Fruit fly (Drosophila melanogaster) whole organism, embryonic: ENCODE results near the gene c12.1.
A peak's percentile ranks its signal among the peaks of the same experiment; 100 is the strongest.

Experiments
- Bgb ChIP-seq: fragments of 200-800 bp; sonication (Bioruptor generic); IDR thresholded peaks from 2 replicates; pipeline ENCODE4 v1.3.6; 2022; ENCODE audit warnings: missing biosample characterization, missing genetic modification characterization; ENCODE audit not compliant: partially characterized antibody
- BtbVII ChIP-seq: fragments of 200-800 bp; sonication (Bioruptor generic); optimal IDR thresholded peaks from 3 replicates; lab custom pipeline; 2017; ENCODE audit warnings: missing biosample characterization, mild to moderate bottlenecking, missing genetic modification characterization
- CG11247 ChIP-seq: fragments of 200-800 bp; sonication (Bioruptor generic); IDR thresholded peaks from 2 replicates; pipeline ENCODE4 v1.3.6; 2022; ENCODE audit warnings: missing biosample characterization, missing genetic modification characterization
- CG11560 ChIP-seq: fragments of 200-800 bp; sonication (Bioruptor generic); IDR thresholded peaks from 3 replicates; pipeline ENCODE4 v1.3.6; 2022; ENCODE audit warnings: missing biosample characterization, missing genetic modification characterization
- CG12744 ChIP-seq: fragments of 200-800 bp; sonication (Bioruptor generic); optimal IDR thresholded peaks from 2 replicates; lab custom pipeline; 2016; ENCODE audit warnings: missing biosample characterization, missing genetic modification characterization
- CG12942 ChIP-seq: fragments of 200-800 bp; sonication (Bioruptor generic); optimal IDR thresholded peaks from 3 replicates; lab custom pipeline; 2016; ENCODE audit warnings: missing biosample characterization, missing genetic modification characterization
- CG17568 ChIP-seq: fragments of 200-800 bp; sonication (Bioruptor generic); optimal IDR thresholded peaks from 2 replicates; lab custom pipeline; 2018; ENCODE audit warnings: missing biosample characterization, mild to moderate bottlenecking, missing genetic modification characterization, moderate library complexity
- CG1832 ChIP-seq: fragments of 200-800 bp; sonication (Bioruptor generic); optimal IDR thresholded peaks from 2 replicates; lab custom pipeline; 2017; ENCODE audit warnings: missing biosample characterization, mild to moderate bottlenecking, missing genetic modification characterization, inconsistent platforms
- CG2712 ChIP-seq: fragments of 200-800 bp; optimal IDR thresholded peaks from 3 replicates; lab custom pipeline; 2019; ENCODE audit warnings: missing biosample characterization, mild to moderate bottlenecking, missing genetic modification characterization, moderate library complexity
- CG3065 ChIP-seq: fragments of 200-800 bp; sonication (Bioruptor generic); optimal IDR thresholded peaks from 2 replicates; lab custom pipeline; 2016; ENCODE audit warnings: missing biosample characterization, missing genetic modification characterization
- CG3163 ChIP-seq: fragments of 200-800 bp; sonication (Bioruptor generic); optimal IDR thresholded peaks from 3 replicates; lab custom pipeline; 2016; ENCODE audit warnings: missing biosample characterization, missing genetic modification characterization
- CG32767 ChIP-seq: fragments of 200-800 bp; sonication (Bioruptor generic); IDR thresholded peaks from 2 replicates; pipeline ENCODE4 v1.3.6; 2022; ENCODE audit warnings: missing biosample characterization, missing genetic modification characterization
- CG3726 ChIP-seq: fragments of 200-800 bp; sonication (Bioruptor generic); IDR thresholded peaks from 3 replicates; pipeline ENCODE4, ENCODE4 v1.3.6; 2022; ENCODE audit warnings: missing biosample characterization, missing genetic modification characterization
- CG4282 ChIP-seq: fragments of 200-800 bp; sonication (Bioruptor generic); optimal IDR thresholded peaks from 2 replicates; lab custom pipeline; 2016; ENCODE audit warnings: missing biosample characterization, missing genetic modification characterization
- CG6254 ChIP-seq: fragments of 200-800 bp; sonication (Bioruptor generic); optimal IDR thresholded peaks from 3 replicates; lab custom pipeline; 2017; ENCODE audit warnings: mild to moderate bottlenecking, missing biosample characterization, missing genetic modification reagents, missing genetic modification characterization
- CG8765 ChIP-seq: fragments of 200-800 bp; sonication (Bioruptor generic); IDR thresholded peaks from 2 replicates; pipeline ENCODE4 v1.3.6; 2022; ENCODE audit warnings: missing biosample characterization, missing genetic modification characterization
- CG9215 ChIP-seq: fragments of 200-800 bp; sonication (Bioruptor generic); IDR thresholded peaks from 2 replicates; pipeline ENCODE4 v1.3.6; 2022; ENCODE audit warnings: missing biosample characterization, missing genetic modification characterization
- CTCF ChIP-seq: fragments of 200-800 bp; sonication (Bioruptor generic); optimal IDR thresholded peaks from 2 replicates; lab custom pipeline; 2017; ENCODE audit warnings: missing biosample characterization, mild to moderate bottlenecking, missing genetic modification characterization, moderate library complexity
- CrebB ChIP-seq: fragments of 200-800 bp; sonication (Bioruptor generic); optimal IDR thresholded peaks from 3 replicates; lab custom pipeline; 2018; ENCODE audit warnings: missing biosample characterization, mild to moderate bottlenecking, missing genetic modification characterization
- Deaf1 ChIP-seq: fragments of 200-800 bp; optimal IDR thresholded peaks from 3 replicates; lab custom pipeline; 2019; ENCODE audit warnings: missing biosample characterization, mild to moderate bottlenecking, missing genetic modification characterization, moderate library complexity
- GATAe ChIP-seq: fragments of 200-800 bp; sonication (Bioruptor generic); conservative IDR thresholded peaks from 2 replicates; pipeline ENCODE4 v1.3.6; 2022; ENCODE audit warnings: missing biosample characterization, missing genetic modification characterization
- HLHmδ ChIP-seq: fragments of 200-800 bp; sonication (Bioruptor generic); optimal IDR thresholded peaks from 2 replicates; lab custom pipeline; 2018; ENCODE audit warnings: missing biosample characterization, mild to moderate bottlenecking, missing genetic modification characterization, moderate library complexity
- Hand ChIP-seq: fragments of 200-800 bp; sonication (Bioruptor generic); optimal IDR thresholded peaks from 2 replicates; lab custom pipeline; 2017; ENCODE audit warnings: mild to moderate bottlenecking, missing biosample characterization, missing genetic modification reagents, missing genetic modification characterization
- NC2β ChIP-seq: fragments of 200-800 bp; sonication (Bioruptor generic); optimal IDR thresholded peaks from 2 replicates; lab custom pipeline; 2016; ENCODE audit warnings: missing biosample characterization, missing genetic modification characterization
- Nf-YB ChIP-seq: fragments of 200-800 bp; sonication (Bioruptor generic); optimal IDR thresholded peaks from 3 replicates; lab custom pipeline; 2019; ENCODE audit warnings: missing biosample characterization, mild to moderate bottlenecking, missing genetic modification characterization, moderate library complexity
- NfI ChIP-seq: fragments of 200-800 bp; sonication (Bioruptor generic); optimal IDR thresholded peaks from 3 replicates; lab custom pipeline; 2018; ENCODE audit warnings: missing biosample characterization, mild to moderate bottlenecking, missing genetic modification characterization, moderate library complexity
- Side ChIP-seq: fragments of 200-800 bp; sonication (Bioruptor generic); optimal IDR thresholded peaks from 2 replicates; lab custom pipeline; 2016; ENCODE audit warnings: missing biosample characterization, missing genetic modification characterization
- Sox102F ChIP-seq: fragments of 200-800 bp; sonication (Bioruptor generic); optimal IDR thresholded peaks from 2 replicates; lab custom pipeline; 2018; ENCODE audit warnings: missing biosample characterization, mild to moderate bottlenecking, missing genetic modification characterization, moderate library complexity
- Sry-β ChIP-seq: fragments of 200-800 bp; sonication (Bioruptor generic); optimal IDR thresholded peaks from 2 replicates; lab custom pipeline; 2018; ENCODE audit warnings: missing biosample characterization, mild to moderate bottlenecking, missing genetic modification characterization, moderate library complexity
- Xbp1 ChIP-seq: fragments of 200-800 bp; sonication (Bioruptor generic); optimal IDR thresholded peaks from 3 replicates; lab custom pipeline; 2016; ENCODE audit warnings: missing biosample characterization, mild to moderate bottlenecking, missing genetic modification characterization
- ash1 ChIP-seq: fragments of 200-800 bp; sonication (Bioruptor generic); optimal IDR thresholded peaks from 2 replicates; lab custom pipeline; 2018; ENCODE audit warnings: missing biosample characterization, mild to moderate bottlenecking, missing genetic modification characterization
- az2 ChIP-seq: fragments of 200-800 bp; sonication (Bioruptor generic); optimal IDR thresholded peaks from 3 replicates; lab custom pipeline; 2016; ENCODE audit warnings: missing biosample characterization, missing genetic modification characterization
- caup ChIP-seq: fragments of 200-800 bp; sonication (Bioruptor generic); optimal IDR thresholded peaks from 3 replicates; lab custom pipeline; 2017; ENCODE audit warnings: missing biosample characterization, mild to moderate bottlenecking, missing genetic modification characterization, moderate library complexity; ENCODE audit not compliant: severe bottlenecking
- croc ChIP-seq: fragments of 200-800 bp; sonication (Bioruptor generic); conservative IDR thresholded peaks from 3 replicates; pipeline ENCODE4 v1.3.6; 2022; ENCODE audit warnings: missing biosample characterization, missing genetic modification characterization
- dati ChIP-seq: fragments of 200-800 bp; sonication (Bioruptor generic); IDR thresholded peaks from 2 replicates; pipeline ENCODE4 v1.3.6; 2022; ENCODE audit warnings: missing biosample characterization, missing genetic modification characterization
- dimm ChIP-seq: fragments of 200-800 bp; sonication (Bioruptor generic); IDR thresholded peaks from 2 replicates; pipeline ENCODE4 v1.3.6; 2022; ENCODE audit warnings: missing biosample characterization, missing genetic modification characterization
- dmrt11E ChIP-seq: fragments of 200-800 bp; sonication (Bioruptor generic); optimal IDR thresholded peaks from 3 replicates; lab custom pipeline; 2018; ENCODE audit warnings: missing biosample characterization, mild to moderate bottlenecking, missing genetic modification characterization, moderate library complexity
- ewg ChIP-seq: fragments of 200-800 bp; sonication (Bioruptor generic); optimal IDR thresholded peaks from 3 replicates; lab custom pipeline; 2017; ENCODE audit warnings: mild to moderate bottlenecking, missing biosample characterization, missing genetic modification reagents, missing genetic modification characterization
- gcm ChIP-seq: fragments of 200-800 bp; sonication (Bioruptor generic); optimal IDR thresholded peaks from 2 replicates; lab custom pipeline; 2019; ENCODE audit warnings: missing biosample characterization, mild to moderate bottlenecking, missing genetic modification characterization, moderate library complexity
- grn ChIP-seq: fragments of 200-800 bp; sonication (Bioruptor generic); optimal IDR thresholded peaks from 3 replicates; lab custom pipeline; 2017; ENCODE audit warnings: missing biosample characterization, missing genetic modification characterization
- hbn ChIP-seq: fragments of 200-800 bp; sonication (Bioruptor generic); IDR thresholded peaks from 2 replicates; pipeline ENCODE4 v1.3.6; 2022; ENCODE audit warnings: missing biosample characterization, missing genetic modification characterization; ENCODE audit not compliant: partially characterized antibody
- insv ChIP-seq, 2 experiments: fragments of 200-800 bp; sonication (Bioruptor generic); optimal IDR thresholded peaks; 3 replicates each; lab custom pipeline; 2016 to 2018; ENCODE audit warnings: missing biosample characterization in 2 of 2, missing genetic modification characterization in 2 of 2
- kay ChIP-seq: fragments of 200-800 bp; sonication (Bioruptor generic); optimal IDR thresholded peaks from 2 replicates; lab custom pipeline; 2016; ENCODE audit warnings: missing biosample characterization, missing genetic modification characterization
- kni ChIP-seq: fragments of 200-800 bp; sonication (Bioruptor generic); optimal IDR thresholded peaks from 3 replicates; lab custom pipeline; 2017; ENCODE audit warnings: mild to moderate bottlenecking, missing biosample characterization, missing genetic modification reagents, missing genetic modification characterization
- knrl ChIP-seq: fragments of 200-800 bp; sonication (Bioruptor generic); IDR thresholded peaks from 3 replicates; pipeline ENCODE4 v1.3.6; 2022; ENCODE audit warnings: missing biosample characterization, missing genetic modification characterization; ENCODE audit not compliant: partially characterized antibody
- onecut ChIP-seq: fragments of 200-800 bp; sonication (Bioruptor generic); IDR thresholded peaks from 2 replicates; pipeline ENCODE4 v1.3.6; 2022; ENCODE audit warnings: missing biosample characterization, missing genetic modification characterization
- so ChIP-seq: fragments of 200-800 bp; sonication (Bioruptor generic); IDR thresholded peaks from 3 replicates; pipeline ENCODE4 v1.3.6; 2022; ENCODE audit warnings: missing biosample characterization, missing genetic modification characterization
- sqz ChIP-seq: fragments of 200-800 bp; sonication (Bioruptor generic); optimal IDR thresholded peaks from 3 replicates; lab custom pipeline; 2018; ENCODE audit warnings: missing biosample characterization, mild to moderate bottlenecking, missing genetic modification characterization
- stc ChIP-seq: fragments of 200-800 bp; sonication (Bioruptor generic); IDR thresholded peaks from 2 replicates; pipeline ENCODE4 v1.3.6; 2022; ENCODE audit warnings: missing biosample characterization, missing genetic modification characterization
- tio ChIP-seq: fragments of 200-800 bp; sonication (Bioruptor generic); optimal IDR thresholded peaks from 2 replicates; lab custom pipeline; 2017; ENCODE audit warnings: missing biosample characterization, missing genetic modification characterization, inconsistent platforms
- yki ChIP-seq: fragments of >200 bp; optimal IDR thresholded peaks from 3 replicates; lab custom pipeline; 2018

The c12.1 gene

dm6 chrX:9284024-9284738 is 34.8 kb downstream of the c12.1 start, which contains the start of gene lz (continued):
- TF ChIP-seq dati (GFP tag; lab: Robert Waterston, UW) (no peak), onecut (GFP tag; lab: Robert Waterston, UW) (no peak), tio (GFP tag; lab: Kevin White, UChicago) (no peak), kay (GFP tag; lab: Kevin White, UChicago) (no peak), ewg (GFP tag; lab: Kevin White, UChicago) (no peak), CG9215 (GFP tag; lab: Robert Waterston, UW) (no peak), CG3163 (GFP tag; lab: Kevin White, UChicago) (peak; percentile 95), grn (no peak), gcm (GFP tag; lab: Kevin White, UChicago) (no peak), Deaf1 (tag; lab: Kevin White, UChicago) (peak; percentile 86), NfI (GFP tag; lab: Kevin White, UChicago) (no peak), hbn (GFP tag; lab: Robert Waterston, UW) (peak; percentile 16; the same call in 1 of the 2 replicates), sqz (GFP tag; lab: Kevin White, UChicago) (no peak), GATAe (GFP tag; lab: Robert Waterston, UW) (no peak), kni (no peak), knrl (GFP tag; lab: Robert Waterston, UW) (no peak), Bgb (GFP tag; lab: Robert Waterston, UW) (no peak), Side (GFP tag; lab: Kevin White, UChicago) (no peak), CG12744 (GFP tag; lab: Kevin White, UChicago) (no peak), CG32767 (no peak), CG3065 (no peak), Xbp1 (GFP tag; lab: Kevin White, UChicago) (no peak), caup (GFP tag; lab: Kevin White, UChicago) (no peak), CG12942 (GFP tag; lab: Kevin White, UChicago) (no peak), CTCF (GFP tag; lab: Kevin White, UChicago) (no peak), CrebB (tag; lab: Kevin White, UChicago) (no peak), so (no peak), ash1 (GFP tag; lab: Kevin White, UChicago) (no peak), dimm (GFP tag; lab: Robert Waterston, UW) (no peak), Nf-YB (peak; percentile 100), croc (GFP tag; lab: Robert Waterston, UW) (no peak), CG4282 (no peak), NC2β (no peak), CG17568 (GFP tag; lab: Kevin White, UChicago) (no peak), stc (GFP tag; lab: Robert Waterston, UW) (no peak), CG1832 (GFP tag; lab: Kevin White, UChicago) (peak; percentile 63), CG8765 (no peak), yki (lab: Kevin White, UChicago) (peak; percentile 73), CG11560 (tag; lab: Robert Waterston, UW) (no peak), CG3726 (GFP tag; lab: Robert Waterston, UW) (no peak), CG11247 (GFP tag; lab: Robert Waterston, UW) (no peak), Sry-β (GFP tag; lab: Kevin White, UChicago) (no peak), CG2712 (tag; lab: Kevin White, UChicago) (no peak), az2 (GFP tag; lab: Kevin White, UChicago) (no peak), Hand (GFP tag; lab: Kevin White, UChicago) (no peak), insv (GFP tag; optimal IDR thresholded peaks at IDR 0.05; lab: Kevin White, UChicago) (peak; percentile 30 to 92), CG6254 (GFP tag; lab: Kevin White, UChicago) (no peak), Sox102F (GFP tag; lab: Kevin White, UChicago) (no peak), HLHmδ (GFP tag; lab: Kevin White, UChicago) (no peak), dmrt11E (tag; lab: Kevin White, UChicago) (no peak), BtbVII (GFP tag; lab: Kevin White, UChicago) (no peak)
